Fruit fly (Drosophila melanogaster) whole organism, embryonic: ENCODE measurements around the gene CG12301.

Experiments
- Abd-B ChIP-seq: fragments of 200-800 bp; sonication (Bioruptor generic); optimal IDR thresholded peaks from 2 replicates; lab custom pipeline; 2018; ENCODE audit warnings: missing biosample characterization, mild to moderate bottlenecking, missing genetic modification characterization, moderate library complexity
- Antp ChIP-seq: fragments of 200-800 bp; sonication (Bioruptor generic); optimal IDR thresholded peaks from 3 replicates; lab custom pipeline; 2016; ENCODE audit warnings: missing biosample characterization, missing genetic modification characterization
- CG10209 ChIP-seq: fragments of 200-800 bp; sonication (Bioruptor generic); optimal IDR thresholded peaks from 3 replicates; lab custom pipeline; 2017; ENCODE audit warnings: missing biosample characterization, mild to moderate bottlenecking, missing genetic modification characterization, missing genetic modification reagents
- CG10366 ChIP-seq: fragments of 200-800 bp; sonication (Bioruptor generic); IDR thresholded peaks from 2 replicates; pipeline ENCODE4 v1.3.6; 2022; ENCODE audit warnings: missing biosample characterization, missing genetic modification characterization
- CG10543 ChIP-seq: fragments of 200-800 bp; sonication (Bioruptor generic); optimal IDR thresholded peaks from 3 replicates; lab custom pipeline; 2017; ENCODE audit warnings: missing biosample characterization, mild to moderate bottlenecking, missing genetic modification characterization, moderate library complexity
- CG11695 ChIP-seq: fragments of 200-800 bp; sonication (Bioruptor generic); IDR thresholded peaks from 3 replicates; pipeline ENCODE4 v1.3.6; 2022; ENCODE audit warnings: missing biosample characterization, missing genetic modification characterization
- CG11696 ChIP-seq: fragments of 200-800 bp; sonication (Bioruptor generic); IDR thresholded peaks from 2 replicates; pipeline ENCODE4 v1.3.6; 2022; ENCODE audit warnings: missing biosample characterization, missing genetic modification characterization
- CG12391 ChIP-seq: fragments of 200-800 bp; sonication (Bioruptor generic); optimal IDR thresholded peaks from 3 replicates; lab custom pipeline; 2018; ENCODE audit warnings: missing biosample characterization, mild to moderate bottlenecking, missing genetic modification characterization, moderate library complexity
- CG17568 ChIP-seq: fragments of 200-800 bp; sonication (Bioruptor generic); optimal IDR thresholded peaks from 2 replicates; lab custom pipeline; 2018; ENCODE audit warnings: missing biosample characterization, mild to moderate bottlenecking, missing genetic modification characterization, moderate library complexity
- CG4328 ChIP-seq: fragments of 200-800 bp; sonication (Bioruptor generic); optimal IDR thresholded peaks from 3 replicates; lab custom pipeline; 2017; ENCODE audit warnings: missing biosample characterization, missing genetic modification reagents, missing genetic modification characterization
- CG6813 ChIP-seq: fragments of 200-800 bp; sonication (Bioruptor generic); optimal IDR thresholded peaks from 2 replicates; lab custom pipeline; 2017; ENCODE audit warnings: missing biosample characterization, missing genetic modification characterization, mild to moderate bottlenecking, moderate library complexity, missing genetic modification reagents
- CG8359 ChIP-seq: fragments of 200-800 bp; sonication (Bioruptor generic); optimal IDR thresholded peaks from 2 replicates; lab custom pipeline; 2017; ENCODE audit warnings: missing biosample characterization, mild to moderate bottlenecking, missing genetic modification characterization, borderline replicate concordance
- CG9437 ChIP-seq: fragments of 200-800 bp; sonication (Bioruptor generic); optimal IDR thresholded peaks from 2 replicates; lab custom pipeline; 2018; ENCODE audit warnings: missing biosample characterization, mild to moderate bottlenecking, missing genetic modification characterization
- CG9797 ChIP-seq: fragments of 200-800 bp; sonication (Bioruptor generic); optimal IDR thresholded peaks from 3 replicates; lab custom pipeline; 2018; ENCODE audit warnings: missing biosample characterization, mild to moderate bottlenecking, missing genetic modification characterization
- CG9876 ChIP-seq: fragments of 200-800 bp; sonication (Bioruptor generic); optimal IDR thresholded peaks from 2 replicates; lab custom pipeline; 2016; ENCODE audit warnings: missing biosample characterization, missing genetic modification characterization
- Camta ChIP-seq: fragments of 200-800 bp; sonication (Bioruptor generic); optimal IDR thresholded peaks from 2 replicates; lab custom pipeline; 2016; ENCODE audit warnings: missing biosample characterization, missing genetic modification characterization
- Dip2 ChIP-seq: fragments of 200-800 bp; sonication (Bioruptor generic); IDR thresholded peaks from 2 replicates; pipeline ENCODE4 v1.3.6; 2022; ENCODE audit warnings: missing biosample characterization, missing genetic modification characterization
- Drgx ChIP-seq: fragments of 200-800 bp; sonication (Bioruptor generic); IDR thresholded peaks from 2 replicates; pipeline ENCODE4 v1.3.6; 2022; ENCODE audit warnings: missing biosample characterization, missing genetic modification characterization
- Fer1 ChIP-seq: fragments of 200-800 bp; sonication (Bioruptor generic); optimal IDR thresholded peaks from 2 replicates; lab custom pipeline; 2017; ENCODE audit warnings: missing biosample characterization, mild to moderate bottlenecking, missing genetic modification characterization
- Lim3 ChIP-seq: fragments of 200-800 bp; sonication (Bioruptor generic); IDR thresholded peaks from 2 replicates; pipeline ENCODE4 v1.3.6; 2022; ENCODE audit warnings: missing biosample characterization, missing genetic modification characterization
- MBD-R2 ChIP-seq: fragments of 200-800 bp; sonication (Bioruptor generic); IDR thresholded peaks from 2 replicates; pipeline ENCODE4 v1.3.6; 2022; ENCODE audit warnings: missing biosample characterization, missing genetic modification characterization
- Nf-YC ChIP-seq: fragments of 200-800 bp; optimal IDR thresholded peaks from 3 replicates; lab custom pipeline; 2019; ENCODE audit warnings: missing biosample characterization, mild to moderate bottlenecking, missing genetic modification characterization, moderate library complexity
- Oaz ChIP-seq: fragments of 200-800 bp; sonication (Bioruptor generic); IDR thresholded peaks from 2 replicates; pipeline ENCODE4 v1.3.6; 2022; ENCODE audit warnings: missing biosample characterization, missing genetic modification characterization
- PHDP ChIP-seq: fragments of 200-800 bp; sonication (Bioruptor generic); optimal IDR thresholded peaks from 3 replicates; lab custom pipeline; 2018; ENCODE audit warnings: missing biosample characterization, mild to moderate bottlenecking, missing genetic modification characterization, moderate library complexity
- Sox102F ChIP-seq: fragments of 200-800 bp; sonication (Bioruptor generic); optimal IDR thresholded peaks from 2 replicates; lab custom pipeline; 2018; ENCODE audit warnings: missing biosample characterization, mild to moderate bottlenecking, missing genetic modification characterization, moderate library complexity
- Trl ChIP-seq, 3 experiments: fragments of >200 bp in 2 of 3; fragments of 200-800 bp in 1 of 3; sonication (Bioruptor generic) in 1 of 3; optimal IDR thresholded peaks; 2 replicates in 1 of 3; 3 replicates in 2 of 3; lab custom pipeline; 2016 to 2017; ENCODE audit warnings: missing biosample characterization in 1 of 3, missing genetic modification characterization in 1 of 3
- ac ChIP-seq: fragments of 200-800 bp; sonication (Bioruptor generic); optimal IDR thresholded peaks from 3 replicates; lab custom pipeline; 2017; ENCODE audit warnings: missing biosample characterization, mild to moderate bottlenecking, missing genetic modification characterization
- amos ChIP-seq: fragments of 200-800 bp; sonication (Bioruptor generic); IDR thresholded peaks from 2 replicates; pipeline ENCODE4 v1.3.6; 2022; ENCODE audit warnings: missing biosample characterization, missing genetic modification characterization; ENCODE audit not compliant: partially characterized antibody
- ase ChIP-seq: fragments of 200-800 bp; sonication (Bioruptor generic); IDR thresholded peaks from 3 replicates; pipeline ENCODE4 v1.3.6; 2022; ENCODE audit warnings: missing biosample characterization, missing genetic modification characterization
- ash1 ChIP-seq: fragments of 200-800 bp; sonication (Bioruptor generic); optimal IDR thresholded peaks from 2 replicates; lab custom pipeline; 2018; ENCODE audit warnings: missing biosample characterization, mild to moderate bottlenecking, missing genetic modification characterization
- bab2 ChIP-seq: fragments of 200-800 bp; sonication (Bioruptor generic); optimal IDR thresholded peaks from 2 replicates; lab custom pipeline; 2016; ENCODE audit warnings: missing biosample characterization, missing genetic modification characterization
- chn ChIP-seq: fragments of 200-800 bp; sonication (Bioruptor generic); optimal IDR thresholded peaks from 2 replicates; lab custom pipeline; 2016; ENCODE audit warnings: missing biosample characterization, missing genetic modification characterization
- da ChIP-seq: fragments of 200-800 bp; sonication (Bioruptor generic); optimal IDR thresholded peaks from 2 replicates; lab custom pipeline; 2016; ENCODE audit warnings: missing biosample characterization, missing genetic modification characterization
- dimm ChIP-seq: fragments of 200-800 bp; sonication (Bioruptor generic); IDR thresholded peaks from 2 replicates; pipeline ENCODE4 v1.3.6; 2022; ENCODE audit warnings: missing biosample characterization, missing genetic modification characterization
- emc ChIP-seq: fragments of 200-800 bp; sonication (Bioruptor generic); optimal IDR thresholded peaks from 2 replicates; lab custom pipeline; 2016; ENCODE audit warnings: missing biosample characterization, missing genetic modification characterization
- ems ChIP-seq: fragments of 200-800 bp; sonication (Bioruptor generic); optimal IDR thresholded peaks from 3 replicates; lab custom pipeline; 2016; ENCODE audit warnings: missing biosample characterization, missing genetic modification characterization
- eve ChIP-seq, 2 experiments: fragments of >200 bp; optimal IDR thresholded peaks; 2 replicates each; lab custom pipeline; 2017; ENCODE audit warnings: missing biosample characterization in 2 of 2, missing genetic modification characterization in 2 of 2
- gfzf ChIP-seq: fragments of 200-800 bp; sonication (Bioruptor generic); optimal IDR thresholded peaks from 2 replicates; lab custom pipeline; 2016; ENCODE audit warnings: missing biosample characterization, mild to moderate bottlenecking, missing genetic modification characterization, moderate library complexity
- h ChIP-seq: fragments of >200 bp; optimal IDR thresholded peaks from 2 replicates; lab custom pipeline; 2017
- kah ChIP-seq: fragments of 200-800 bp; sonication (Bioruptor generic); optimal IDR thresholded peaks from 2 replicates; lab custom pipeline; 2018; ENCODE audit warnings: missing biosample characterization, mild to moderate bottlenecking, missing genetic modification characterization
- kni ChIP-seq: fragments of 200-800 bp; sonication (Bioruptor generic); optimal IDR thresholded peaks from 3 replicates; lab custom pipeline; 2017; ENCODE audit warnings: mild to moderate bottlenecking, missing biosample characterization, missing genetic modification reagents, missing genetic modification characterization
- odd ChIP-seq: fragments of 200-800 bp; sonication (Bioruptor generic); optimal IDR thresholded peaks from 2 replicates; lab custom pipeline; 2017; ENCODE audit warnings: missing biosample characterization, mild to moderate bottlenecking, missing genetic modification characterization
- pan ChIP-seq, 4 experiments: fragments of >200 bp in 3 of 4; fragments of 200-800 bp in 1 of 4; sonication (Bioruptor generic) in 1 of 4; optimal IDR thresholded peaks in 3 of 4; IDR thresholded peaks in 1 of 4; 2 replicates each; pipeline versions ENCODE4 v1.3.6 to Lab custom; 2017 to 2022; ENCODE audit warnings: missing biosample characterization in 2 of 4, missing genetic modification characterization in 2 of 4, mixed read lengths in 1 of 4
- pros ChIP-seq: fragments of 200-800 bp; sonication (Bioruptor generic); optimal IDR thresholded peaks from 3 replicates; lab custom pipeline; 2019; ENCODE audit warnings: missing biosample characterization, mild to moderate bottlenecking, missing genetic modification characterization, moderate library complexity
- schlank ChIP-seq: fragments of 200-800 bp; sonication (Bioruptor generic); optimal IDR thresholded peaks from 2 replicates; lab custom pipeline; 2018; ENCODE audit warnings: missing biosample characterization, mild to moderate bottlenecking, missing genetic modification characterization
- scrt ChIP-seq: fragments of 200-800 bp; sonication (Bioruptor generic); optimal IDR thresholded peaks from 2 replicates; lab custom pipeline; 2018; ENCODE audit warnings: missing biosample characterization, mild to moderate bottlenecking, missing genetic modification characterization, moderate library complexity
- slbo ChIP-seq: fragments of 200-800 bp; sonication (Bioruptor generic); IDR thresholded peaks from 2 replicates; pipeline ENCODE4 v1.3.6; 2022; ENCODE audit warnings: missing biosample characterization, missing genetic modification characterization
- ttk ChIP-seq: fragments of 200-800 bp; sonication (Bioruptor generic); IDR thresholded peaks from 2 replicates; pipeline ENCODE4 v2.1.2; 2022; ENCODE audit warnings: missing biosample characterization, missing genetic modification characterization
- wek ChIP-seq: fragments of 200-800 bp; sonication (Bioruptor generic); optimal IDR thresholded peaks from 3 replicates; lab custom pipeline; 2018; ENCODE audit warnings: missing biosample characterization, mild to moderate bottlenecking, missing genetic modification characterization, moderate library complexity

CG12301 gene

dm6 chr3L:15537916-15538581 is 42.6 kb upstream of the CG12301 start (continued):
- no peak for TF ChIP-seq emc (GFP tag; lab: Kevin White, UChicago)
- TF ChIP-seq schlank: no peak
- no peak for TF ChIP-seq wek (GFP tag; lab: Kevin White, UChicago)
- TF ChIP-seq Camta (GFP tag; lab: Kevin White, UChicago): peak; percentile 35
- TF ChIP-seq h (lab: Kevin White, UChicago): no peak
- peak; percentile 5 for TF ChIP-seq CG17568 (GFP tag; lab: Kevin White, UChicago)
- TF ChIP-seq slbo: peak; percentile 57; the same call in 1 of the 2 replicates
- TF ChIP-seq scrt (GFP tag; lab: Kevin White, UChicago): peak; percentile 49
- TF ChIP-seq CG6813 (GFP tag; lab: Kevin White, UChicago): peak; percentile 24
- peak; percentile 55 for TF ChIP-seq Fer1 (GFP tag; lab: Kevin White, UChicago)
- no peak for TF ChIP-seq CG9797 (GFP tag; lab: Kevin White, UChicago)
- TF ChIP-seq CG10366: peak; percentile 35; the same call in 1 of the 2 replicates
- peak; percentile 21 for TF ChIP-seq ems (GFP tag; lab: Kevin White, UChicago)
- no peak for TF ChIP-seq CG9876
- TF ChIP-seq CG10543 (GFP tag; lab: Kevin White, UChicago): no peak
- no peak for TF ChIP-seq Antp (GFP tag; lab: Kevin White, UChicago)
- TF ChIP-seq ttk: no peak
- TF ChIP-seq amos: no peak
- TF ChIP-seq da: no peak
- TF ChIP-seq CG9437: peak; percentile 70
- TF ChIP-seq CG12391 (tag; lab: Kevin White, UChicago): peak; percentile 81
- TF ChIP-seq CG8359: peak; percentile 41
- no peak for TF ChIP-seq MBD-R2 (GFP tag; lab: Robert Waterston, UW)
- peak; percentile 15 for TF ChIP-seq Nf-YC (tag; lab: Kevin White, UChicago)
- no peak for TF ChIP-seq Lim3 (GFP tag; lab: Robert Waterston, UW)
- no peak for TF ChIP-seq CG4328 (GFP tag; lab: Kevin White, UChicago)
- no peak for TF ChIP-seq pan (optimal IDR thresholded peaks at IDR 0.05; lab: Kevin White, UChicago)
- TF ChIP-seq pan (GFP tag; optimal IDR thresholded peaks at IDR 0.05 in 1 of 2, IDR thresholded peaks at IDR 0.05 in 1 of 2): peak in 1 of 2 experiments; percentile 66
- peak; percentile 73; the same call in 2 of the 3 replicates for TF ChIP-seq CG11695 (GFP tag; lab: Robert Waterston, UW)
- peak; percentile 56 for TF ChIP-seq Drgx (GFP tag; lab: Robert Waterston, UW)
- peak; percentile 83 for TF ChIP-seq Sox102F
- TF ChIP-seq PHDP (tag; lab: Kevin White, UChicago): peak; percentile 81
- TF ChIP-seq CG11696 (GFP tag; lab: Robert Waterston, UW): 0 out of 2 replicates have a peak, but pooled peaks have one; percentile 11
- TF ChIP-seq ase (GFP tag; lab: Robert Waterston, UW): peak; percentile 41; the same call in 1 of the 3 replicates
- TF ChIP-seq CG10209: peak; percentile 76
- peak in 1 of 2 experiments; percentile 74 for TF ChIP-seq eve (GFP tag; optimal IDR thresholded peaks at IDR 0.05; lab: Kevin White, UChicago)
- no peak for TF ChIP-seq Dip2 (GFP tag; lab: Robert Waterston, UW)
- TF ChIP-seq dimm (GFP tag; lab: Robert Waterston, UW): no peak
- TF ChIP-seq gfzf (GFP tag; lab: Kevin White, UChicago): no peak
- TF ChIP-seq Trl (optimal IDR thresholded peaks at IDR 0.05; lab: Kevin White, UChicago): no peak
- peak; percentile 52 for TF ChIP-seq Trl (GFP tag; optimal IDR thresholded peaks at IDR 0.05; lab: Kevin White, UChicago)
- TF ChIP-seq ac (GFP tag; lab: Kevin White, UChicago): no peak
- peak; percentile 39 for TF ChIP-seq bab2 (GFP tag; lab: Kevin White, UChicago)
- peak; percentile 65 for TF ChIP-seq odd (GFP tag; lab: Kevin White, UChicago)
- TF ChIP-seq ash1 (GFP tag; lab: Kevin White, UChicago): no peak
- peak; percentile 50 for TF ChIP-seq Abd-B (GFP tag; lab: Kevin White, UChicago)
- TF ChIP-seq Oaz (GFP tag; lab: Robert Waterston, UW): no peak
- TF ChIP-seq chn (GFP tag; lab: Kevin White, UChicago): peak; percentile 19
- TF ChIP-seq pros: no peak
- no peak for TF ChIP-seq kni (GFP tag; lab: Kevin White, UChicago)
- peak; percentile 41 for TF ChIP-seq kah (GFP tag; lab: Kevin White, UChicago)
